Worm (Caenorhabditis elegans) whole organism, L1 larva: ENCODE data around the gene W09D10.4.

ENCODE experiments used
- Y116A8C.19 ChIP-seq: sonication (generic microtip); optimal IDR thresholded peaks from 2 replicates; lab custom pipeline; 2016; ENCODE audit warnings: missing compliant biosample characterization, missing genetic modification characterization, borderline replicate concordance
- ces-1 ChIP-seq: fragments of 150-350 bp; optimal IDR thresholded peaks from 2 replicates; lab custom pipeline; 2014; ENCODE audit warnings: missing biosample characterization, missing genetic modification reagents, missing genetic modification characterization
- lin-39 ChIP-seq: fragments of 150-350 bp; optimal IDR thresholded peaks from 2 replicates; lab custom pipeline; 2014; ENCODE audit warnings: missing biosample characterization, missing genetic modification reagents, missing genetic modification characterization
- nhr-28 ChIP-seq: fragments of 150-350 bp; optimal IDR thresholded peaks from 2 replicates; lab custom pipeline; 2014; ENCODE audit warnings: missing biosample characterization, missing genetic modification characterization
- sox-4 ChIP-seq: sonication (generic microtip); optimal IDR thresholded peaks from 2 replicates; lab custom pipeline; 2016; ENCODE audit warnings: missing genetic modification characterization, missing compliant biosample characterization
- unc-62 ChIP-seq: fragments of 150-350 bp; optimal IDR thresholded peaks from 2 replicates; lab custom pipeline; 2014; ENCODE audit warnings: missing biosample characterization, missing genetic modification reagents, missing genetic modification characterization

DNA sequence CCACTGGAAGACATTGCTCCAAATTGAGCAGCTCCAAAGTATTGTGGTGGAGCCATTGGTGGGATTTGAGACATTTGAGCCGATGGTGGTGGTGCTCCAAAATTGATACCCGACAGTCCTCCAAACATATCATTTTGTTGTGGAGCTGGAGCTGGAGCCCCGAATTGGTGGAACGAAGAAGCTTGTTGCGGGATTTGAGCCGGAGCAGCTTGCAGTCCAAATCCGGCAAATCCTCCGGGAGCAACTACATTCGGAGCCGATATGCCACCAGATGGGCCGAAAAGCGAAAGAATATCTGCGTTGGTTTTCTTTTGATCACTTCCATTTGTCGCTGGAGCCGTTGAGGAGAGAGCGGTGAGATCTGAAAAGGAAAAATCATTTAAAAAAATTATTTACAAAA is 22.1 kb upstream of the W09D10.4 start:
- TF ChIP-seq nhr-28 (tag; lab: Kevin White, UChicago) (no peak), sox-4 (tag; lab: Kevin White, UChicago) (no peak), unc-62 (GFP tag; lab: Kevin White, UChicago) (no peak), Y116A8C.19 (tag; lab: Kevin White, UChicago) (no peak), lin-39 (no peak), ces-1 (no peak)
